Worm (Caenorhabditis elegans): ENCODE results near the gene mab-23.

- TF ChIP-seq klf-2 (GFP tag; conservative IDR thresholded peaks at IDR 0.05): no peak
- 0 out of 2 replicates have a peak, but pooled peaks have one; percentile 6 for TF ChIP-seq ztf-29 (GFP tag; IDR thresholded peaks at IDR 0.05)
- TF ChIP-seq ztf-23 (GFP tag; IDR thresholded peaks at IDR 0.05): no peak
- no peak for TF ChIP-seq tab-1 (GFP tag; IDR thresholded peaks at IDR 0.05)
- no peak for TF ChIP-seq med-1 (GFP tag; optimal IDR thresholded peaks at IDR 0.05; ENCODE audit: insufficient read depth)
- no peak for TF ChIP-seq cog-1 (tag; optimal IDR thresholded peaks at IDR 0.05)
- no peak for TF ChIP-seq flt-1 (GFP tag; IDR thresholded peaks at IDR 0.05)
These were observed 25.1 kb downstream of the mab-23 start, which contains the start of gene tut-2 for ce11 chrV:10657959-10658358.

All from whole organism, midembryonic.